Worm (Caenorhabditis elegans) whole organism, L2 larva: ENCODE measurements around the gene srt-23.

ENCODE experiments used
- blmp-1 ChIP-seq: sonication (generic microtip); optimal IDR thresholded peaks from 2 replicates; lab custom pipeline; 2017; ENCODE audit warnings: missing genetic modification characterization, mild to moderate bottlenecking, missing compliant biosample characterization, antibody characterized with exemption, moderate library complexity; ENCODE audit not compliant: insufficient read depth
- elt-3 ChIP-seq: sonication (generic microtip); optimal IDR thresholded peaks from 2 replicates; lab custom pipeline; 2017; ENCODE audit warnings: missing biosample characterization, missing genetic modification characterization
- skn-1 ChIP-seq: sonication (generic microtip); optimal IDR thresholded peaks from 2 replicates; lab custom pipeline; 2017; ENCODE audit warnings: missing biosample characterization, missing genetic modification characterization
- snpc-4 ChIP-seq: fragments of 150-350 bp; optimal IDR thresholded peaks from 2 replicates; lab custom pipeline; 2014; ENCODE audit warnings: missing biosample characterization, missing genetic modification characterization
- ztf-11 ChIP-seq: sonication (generic microtip); optimal IDR thresholded peaks from 2 replicates; lab custom pipeline; 2017; ENCODE audit warnings: missing biosample characterization, missing genetic modification characterization

DNA sequence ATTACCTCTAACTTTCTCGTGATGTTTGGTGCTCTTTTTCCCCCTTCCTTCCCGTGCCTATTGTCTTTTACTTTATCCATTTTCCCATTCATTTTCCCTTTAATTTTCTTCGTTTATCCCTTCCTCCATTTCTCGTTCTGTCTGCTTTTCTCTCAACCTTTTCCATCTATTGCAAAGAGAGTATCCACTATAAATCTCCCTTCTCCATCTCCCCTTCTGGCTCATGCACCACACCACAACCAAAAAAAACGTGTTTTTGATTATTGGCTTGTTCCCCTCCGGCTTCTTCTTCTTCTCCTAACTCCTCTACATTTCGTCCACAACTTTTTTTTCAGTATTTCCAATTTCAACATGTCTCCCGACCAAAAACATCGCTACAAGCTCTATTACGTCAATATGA lies 3.7 kb downstream of the srt-23 start, which contains the start of gene gst-40:
- TF ChIP-seq elt-3, result no peak
- TF ChIP-seq blmp-1 (tag; lab: Kevin White, UChicago), result no peak
- TF ChIP-seq snpc-4 (tag; lab: Kevin White, UChicago), result no peak
- TF ChIP-seq skn-1, result no peak
- no peak for TF ChIP-seq ztf-11
